Fruit fly (Drosophila melanogaster): ENCODE measurements around the gene CG17207.

CG17207 gene

dm6 chr3R:12405134-12405533 lies 33.8 kb downstream of the CG17207 start:
- TF ChIP-seq CG8301 (tag; optimal IDR thresholded peaks at IDR 0.05) (no peak), EcR (GFP tag; optimal IDR thresholded peaks at IDR 0.05) (no peak), Ets98B (GFP tag; IDR thresholded peaks at IDR 0.05) (no peak), CG15710 (tag; optimal IDR thresholded peaks at IDR 0.05) (no peak), CG32121 (GFP tag; IDR thresholded peaks at IDR 0.05) (no peak), fd96Ca (GFP tag; IDR thresholded peaks at IDR 0.05) (no peak), gl (tag; optimal IDR thresholded peaks at IDR 0.05) (no peak), Snoo (tag; optimal IDR thresholded peaks at IDR 0.05) (no peak), CG4496 (GFP tag; IDR thresholded peaks at IDR 0.05) (no peak), CG10348 (GFP tag; IDR thresholded peaks at IDR 0.05) (no peak), CG17806 (tag; optimal IDR thresholded peaks at IDR 0.05) (no peak), Pif1A (GFP tag; optimal IDR thresholded peaks at IDR 0.05) (no peak), rn (GFP tag; IDR thresholded peaks at IDR 0.05) (no peak), CG14655 (GFP tag; optimal IDR thresholded peaks at IDR 0.05) (no peak)

- TF ChIP-seq fd96Ca (GFP tag; IDR thresholded peaks at IDR 0.05), result peak; percentile 84
- peak; percentile 93 for TF ChIP-seq CG32121 (GFP tag; IDR thresholded peaks at IDR 0.05)
- peak; percentile 84 for TF ChIP-seq rn (GFP tag; IDR thresholded peaks at IDR 0.05)
- peak; percentile 98 for TF ChIP-seq Snoo (tag; optimal IDR thresholded peaks at IDR 0.05)
- peak; percentile 97 for TF ChIP-seq Pif1B (GFP tag; optimal IDR thresholded peaks at IDR 0.05)
- TF ChIP-seq CG8159 (tag; optimal IDR thresholded peaks at IDR 0.05), result peak; percentile 100
- peak; percentile 97 for TF ChIP-seq CG17806 (tag; optimal IDR thresholded peaks at IDR 0.05)
- TF ChIP-seq CG10348 (GFP tag; IDR thresholded peaks at IDR 0.05), result no peak
- peak; percentile 93 for TF ChIP-seq gl (tag; optimal IDR thresholded peaks at IDR 0.05)
- TF ChIP-seq CG13204 (GFP tag; optimal IDR thresholded peaks at IDR 0.05), result no peak
- TF ChIP-seq D1 (tag; optimal IDR thresholded peaks at IDR 0.05), result peak; percentile 99
- TF ChIP-seq CG9948 (tag; optimal IDR thresholded peaks at IDR 0.05), result peak; percentile 98
- peak; percentile 22 for TF ChIP-seq EcR (GFP tag; optimal IDR thresholded peaks at IDR 0.05)
- peak; percentile 97 for TF ChIP-seq CG15710 (tag; optimal IDR thresholded peaks at IDR 0.05)
- peak; percentile 100 for TF ChIP-seq CG8301 (tag; optimal IDR thresholded peaks at IDR 0.05)
- peak; percentile 98 for TF ChIP-seq CG34367 (tag; optimal IDR thresholded peaks at IDR 0.05)
- TF ChIP-seq CG12605 (GFP tag; IDR thresholded peaks at IDR 0.05), result peak; percentile 96
- peak; percentile 96 for TF ChIP-seq Ets98B (GFP tag; IDR thresholded peaks at IDR 0.05)
- TF ChIP-seq Pif1A (GFP tag; optimal IDR thresholded peaks at IDR 0.05), result peak; percentile 95
- peak; percentile 95 for TF ChIP-seq CG14655 (GFP tag; optimal IDR thresholded peaks at IDR 0.05)
- no peak for TF ChIP-seq CG4496 (GFP tag; IDR thresholded peaks at IDR 0.05)
Measured at dm6 chr3R:12402935-12403334, 36.0 kb downstream of the CG17207 start.

- TF ChIP-seq CG12605 (GFP tag; IDR thresholded peaks at IDR 0.05) (peak; percentile 35; the same call in 1 of the 2 replicates), gl (tag; optimal IDR thresholded peaks at IDR 0.05) (no peak)
Measured at dm6 chr3R:12401672-12402296, 37.2 kb downstream of the CG17207 start, which contains the start of gene DNAlig3. TSS of gene DNAlig3 (minus strand) at chr3R:12401839.

dm6 chr3R:12398620-12399247 lies 40.2 kb downstream of the CG17207 start, which contains the start of gene Cyp9f3:
TSS of gene Cyp9f3 (minus strand) at chr3R:12398929.
- TF ChIP-seq CG13204 (GFP tag; optimal IDR thresholded peaks at IDR 0.05) (no peak), D1 (tag; optimal IDR thresholded peaks at IDR 0.05) (no peak), EcR (GFP tag; optimal IDR thresholded peaks at IDR 0.05) (no peak), CG10348 (GFP tag; IDR thresholded peaks at IDR 0.05) (no peak)

dm6 chr3R:12398054-12398453 lies 40.9 kb downstream of the CG17207 start:
- no peak for TF ChIP-seq CG14655 (GFP tag; optimal IDR thresholded peaks at IDR 0.05)
- no peak for TF ChIP-seq Snoo (tag; optimal IDR thresholded peaks at IDR 0.05)
- no peak for TF ChIP-seq D1 (tag; optimal IDR thresholded peaks at IDR 0.05)
- TF ChIP-seq Pif1B (GFP tag; optimal IDR thresholded peaks at IDR 0.05), result no peak
- no peak for TF ChIP-seq Pif1A (GFP tag; optimal IDR thresholded peaks at IDR 0.05)
- TF ChIP-seq CG8301 (tag; optimal IDR thresholded peaks at IDR 0.05), result no peak
- no peak for TF ChIP-seq CG34367 (tag; optimal IDR thresholded peaks at IDR 0.05)
- no peak for TF ChIP-seq CG4496 (GFP tag; IDR thresholded peaks at IDR 0.05)
- no peak for TF ChIP-seq CG15710 (tag; optimal IDR thresholded peaks at IDR 0.05)
- TF ChIP-seq CG17806 (tag; optimal IDR thresholded peaks at IDR 0.05), result no peak
- no peak for TF ChIP-seq EcR (GFP tag; optimal IDR thresholded peaks at IDR 0.05)
- no peak for TF ChIP-seq CG8159 (tag; optimal IDR thresholded peaks at IDR 0.05)
- no peak for TF ChIP-seq CG13204 (GFP tag; optimal IDR thresholded peaks at IDR 0.05)
- TF ChIP-seq gl (tag; optimal IDR thresholded peaks at IDR 0.05), result no peak
- TF ChIP-seq CG12605 (GFP tag; IDR thresholded peaks at IDR 0.05), result no peak
- TF ChIP-seq CG10348 (GFP tag; IDR thresholded peaks at IDR 0.05), result no peak
- TF ChIP-seq CG32121 (GFP tag; IDR thresholded peaks at IDR 0.05), result no peak
- no peak for TF ChIP-seq CG9948 (tag; optimal IDR thresholded peaks at IDR 0.05)

dm6 chr3R:12395880-12396279 lies 43.1 kb downstream of the CG17207 start, which contains the start of the genes CG10096 and CG10097:
TSS of gene CG10096 (minus strand) at chr3R:12395980.
TSS of gene CG10097 (minus strand) at chr3R:12395980.
- TF ChIP-seq Pif1A (GFP tag; optimal IDR thresholded peaks at IDR 0.05) (no peak), CG34367 (tag; optimal IDR thresholded peaks at IDR 0.05) (no peak), CG8301 (tag; optimal IDR thresholded peaks at IDR 0.05) (no peak), Snoo (tag; optimal IDR thresholded peaks at IDR 0.05) (no peak), rn (GFP tag; IDR thresholded peaks at IDR 0.05) (no peak), CG8159 (tag; optimal IDR thresholded peaks at IDR 0.05) (no peak)
